Worm (Caenorhabditis elegans): Measurements from ENCODE around the gene C34C12.2.
"Not testable (repeated sequence)": the region's sequence is repeated elsewhere in the genome, so short reads cannot be mapped to it uniquely, and the experiment has no call there.

Gene C34C12.2

ce11 chrIII:3453486-3453885, at the start of gene C34C12.2:
Gene C34C12.2, plus strand, starts transcription at chrIII:3453786.
- TF ChIP-seq lsy-27 (tag; optimal IDR thresholded peaks at IDR 0.05; ENCODE audit: borderline replicate concordance, insufficient read depth); T07F8.4 (tag; optimal IDR thresholded peaks at IDR 0.05); hsf-1 (GFP tag; IDR thresholded peaks at IDR 0.05): not testable (repeated sequence)

ce11 chrIII:3404354-3404913, 49.2 kb upstream of the C34C12.2 start, which contains the start of the genes npp-9 and F59A2.5:
Gene npp-9, minus strand, starts transcription at chrIII:3404479.
Gene F59A2.5, plus strand, starts transcription at chrIII:3404863.
- TF ChIP-seq ceh-27 (GFP tag; optimal IDR thresholded peaks at IDR 0.05) = no peak
- peak in 2 of 3 experiments; percentile 43 to 69 for TF ChIP-seq lin-35 (GFP tag; optimal IDR thresholded peaks at IDR 0.05)
- TF ChIP-seq ceh-91 (GFP tag; IDR thresholded peaks at IDR 0.05) = peak; percentile 83
- peak; percentile 67 for TF ChIP-seq tlf-1 (GFP tag; optimal IDR thresholded peaks at IDR 0.05)
- TF ChIP-seq tbp1 (GFP tag; optimal IDR thresholded peaks at IDR 0.05) = peak; percentile 41
- TF ChIP-seq F23B12.7 (tag; optimal IDR thresholded peaks at IDR 0.05; ENCODE audit: insufficient read depth) = peak; percentile 14
- TF ChIP-seq ztf-25 (GFP tag; IDR thresholded peaks at IDR 0.05) = no peak
- no peak for TF ChIP-seq dox-1 (GFP tag; IDR thresholded peaks at IDR 0.05)
- peak; percentile 55 for TF ChIP-seq F49E8.2 (tag; optimal IDR thresholded peaks at IDR 0.05; ENCODE audit: insufficient read depth)
- TF ChIP-seq nhr-179 (tag; optimal IDR thresholded peaks at IDR 0.05) = no peak
- peak; percentile 24; the same call in 1 of the 2 replicates for TF ChIP-seq mcd-1 (GFP tag; IDR thresholded peaks at IDR 0.05)
- TF ChIP-seq pbrm-1 (GFP tag; IDR thresholded peaks at IDR 0.05) = no peak
- TF ChIP-seq rcor-1 (GFP tag; IDR thresholded peaks at IDR 0.05) = no peak
- peak; percentile 36 for TF ChIP-seq unc-130 (GFP tag; optimal IDR thresholded peaks at IDR 0.05)
- TF ChIP-seq cebp-1 (GFP tag; IDR thresholded peaks at IDR 0.05) = no peak
- TF ChIP-seq cebp-1 (tag; optimal IDR thresholded peaks at IDR 0.05) = peak; percentile 59
- TF ChIP-seq xnd-1 (tag; optimal IDR thresholded peaks at IDR 0.05) = peak; percentile 86
- TF ChIP-seq dpl-1 (GFP tag; optimal IDR thresholded peaks at IDR 0.05) = peak; percentile 83
- TF ChIP-seq B0336.3 (GFP tag; IDR thresholded peaks at IDR 0.05) = peak; percentile 21; the same call in 1 of the 2 replicates
- peak; percentile 91 for TF ChIP-seq madf-6 (GFP tag; IDR thresholded peaks at IDR 0.05)
- no peak for TF ChIP-seq cebp-2 (GFP tag; IDR thresholded peaks at IDR 0.05)
- no peak for TF ChIP-seq dpff-1 (tag; optimal IDR thresholded peaks at IDR 0.05)
- no peak for TF ChIP-seq madf-10 (tag; optimal IDR thresholded peaks at IDR 0.05)
- TF ChIP-seq lsl-1 (GFP tag; optimal IDR thresholded peaks at IDR 0.05) = peak; percentile 77
- TF ChIP-seq B0019.2 (GFP tag; conservative IDR thresholded peaks at IDR 0.05) = 0 out of 2 replicates have a peak, but pooled peaks have one; percentile 35
- TF ChIP-seq let-607 (tag; optimal IDR thresholded peaks at IDR 0.05) = peak in 1 of 2 experiments; percentile 84
- no peak for TF ChIP-seq F22D6.2 (tag; optimal IDR thresholded peaks at IDR 0.05)
- peak; percentile 47; the same call in 1 of the 2 replicates for TF ChIP-seq C17E4.6 (GFP tag; IDR thresholded peaks at IDR 0.05)
- TF ChIP-seq snpc-4 (GFP tag; optimal IDR thresholded peaks at IDR 0.05) = no peak
- peak in 1 of 4 experiments; percentile 3 for TF ChIP-seq snpc-4 (tag; optimal IDR thresholded peaks at IDR 0.05)
- no peak for TF ChIP-seq hmg-20 (GFP tag; IDR thresholded peaks at IDR 0.05)
- peak; percentile 28 for TF ChIP-seq snpc-1.3 (tag; optimal IDR thresholded peaks at IDR 0.05; ENCODE audit: insufficient read depth)
- TF ChIP-seq efl-1 (GFP tag; optimal IDR thresholded peaks at IDR 0.05) = peak; percentile 97
- TF ChIP-seq F33H1.4 (GFP tag; IDR thresholded peaks at IDR 0.05) = peak; percentile 88
- peak; percentile 81 for TF ChIP-seq madf-8 (GFP tag; conservative IDR thresholded peaks at IDR 0.05)
- TF ChIP-seq aptf-2 (GFP tag; conservative IDR thresholded peaks at IDR 0.05) = no peak
- peak; percentile 82 for TF ChIP-seq D2030.7 (GFP tag; IDR thresholded peaks at IDR 0.05)
- peak; percentile 11 for TF ChIP-seq ztf-18 (tag; optimal IDR thresholded peaks at IDR 0.05)
- 0 out of 2 replicates have a peak, but pooled peaks have one; percentile 37 for TF ChIP-seq Y95B8A.8 (GFP tag; IDR thresholded peaks at IDR 0.05)
- TF ChIP-seq snpc-3.4 (tag; optimal IDR thresholded peaks at IDR 0.05) = peak; percentile 39
- peak; percentile 80 for TF ChIP-seq lin-54 (GFP tag; optimal IDR thresholded peaks at IDR 0.05)
- no peak for TF ChIP-seq attf-5 (GFP tag; optimal IDR thresholded peaks at IDR 0.05)

Data from whole organism, young adult.